Worm (Caenorhabditis elegans) whole organism, L4 larva: ENCODE data around the gene F53H2.3.
"Not testable (repeated sequence)": the region's sequence is repeated elsewhere in the genome, so short reads cannot be mapped to it uniquely, and the experiment has no call there.

Experiments
- F44E2.7 ChIP-seq: fragments of 200-800 bp; sonication (Bioruptor generic); IDR thresholded peaks from 2 replicates; pipeline ENCODE4 v2.1.2; 2022; ENCODE audit warnings: missing genetic modification characterization, missing compliant biosample characterization
- ama-1 ChIP-seq: fragments of 150-350 bp; optimal IDR thresholded peaks from 2 replicates; lab custom pipeline; 2014; ENCODE audit warnings: inconsistent platforms, mixed read lengths
- ceh-82 ChIP-seq: sonication (generic microtip); optimal IDR thresholded peaks from 2 replicates; lab custom pipeline; 2017; ENCODE audit warnings: missing biosample characterization, missing genetic modification characterization
- daf-12 ChIP-seq: fragments of 150-350 bp; optimal IDR thresholded peaks from 2 replicates; lab custom pipeline; 2014; ENCODE audit warnings: missing biosample characterization, missing genetic modification reagents, missing genetic modification characterization
- egl-27 ChIP-seq: sonication (generic microtip); optimal IDR thresholded peaks from 3 replicates; lab custom pipeline; 2017; ENCODE audit warnings: missing biosample characterization, missing genetic modification reagents, missing genetic modification characterization
- fos-1 ChIP-seq: fragments of 150-350 bp; optimal IDR thresholded peaks from 2 replicates; lab custom pipeline; 2014; ENCODE audit warnings: missing biosample characterization, missing genetic modification characterization
- lin-15B ChIP-seq: fragments of 150-350 bp; sonication (generic microtip); optimal IDR thresholded peaks from 3 replicates; lab custom pipeline; 2014; ENCODE audit warnings: missing biosample characterization, missing genetic modification characterization
- saeg-2 ChIP-seq: fragments of 200-800 bp; sonication (Bioruptor generic); IDR thresholded peaks from 2 replicates; pipeline ENCODE4 v1.3.6; 2022; ENCODE audit warnings: missing genetic modification reagents, missing genetic modification characterization, missing compliant biosample characterization
- unc-39 ChIP-seq: sonication (generic microtip); optimal IDR thresholded peaks from 2 replicates; lab custom pipeline; 2017; ENCODE audit warnings: missing biosample characterization, missing genetic modification characterization
- zfp-3 ChIP-seq: fragments of 200-800 bp; sonication (Bioruptor generic); conservative IDR thresholded peaks from 2 replicates; pipeline ENCODE4 v1.3.6; 2022; ENCODE audit warnings: missing genetic modification reagents, missing genetic modification characterization, missing compliant biosample characterization
- ztf-11 ChIP-seq: fragments of 150-350 bp; optimal IDR thresholded peaks from 2 replicates; lab custom pipeline; 2014; ENCODE audit warnings: missing biosample characterization, missing genetic modification characterization

- TF ChIP-seq ceh-82 (tag; lab: Kevin White, UChicago); ama-1 (lab: Kevin White, UChicago); daf-12 (tag; lab: Kevin White, UChicago); unc-39 (tag; lab: Kevin White, UChicago); fos-1 (tag; lab: Kevin White, UChicago); egl-27; zfp-3; ztf-11 (tag; lab: Kevin White, UChicago); F44E2.7 (GFP tag; lab: Robert Waterston, UW); lin-15B (tag; lab: Kevin White, UChicago); saeg-2 (GFP tag; lab: Robert Waterston, UW): not testable (repeated sequence)
These were observed 19.8 kb upstream of the F53H2.3 start for ce11 chrV:20431390-20431789.
